Fruit fly (Drosophila melanogaster): Measurements from ENCODE around the gene REPTOR.

DNA sequence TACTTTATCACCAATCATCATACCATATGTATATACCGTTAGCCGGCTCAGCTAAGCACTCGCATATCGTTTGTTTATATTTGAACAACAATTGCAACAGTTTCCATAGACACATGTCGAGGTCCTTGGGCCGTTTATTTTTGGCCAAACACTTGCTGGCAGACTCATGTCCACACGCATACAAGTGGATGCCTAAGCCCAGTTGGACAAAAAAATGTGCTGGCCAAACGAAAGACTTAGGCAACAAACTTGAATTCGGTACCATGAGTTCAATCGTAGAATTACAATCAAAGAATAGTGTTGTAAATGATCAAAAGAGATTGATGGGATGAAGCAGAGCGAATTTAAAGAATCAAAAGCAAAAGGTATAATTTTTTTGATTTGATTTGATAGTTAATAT lies 59.1 kb downstream of the REPTOR start, which contains the start of gene CG13622:
- TF ChIP-seq CG10979 (tag; optimal IDR thresholded peaks at IDR 0.05) (no peak), CG18262 (tag; optimal IDR thresholded peaks at IDR 0.05) (no peak), CG11456 (GFP tag; IDR thresholded peaks at IDR 0.05) (no peak), CG11398 (GFP tag; optimal IDR thresholded peaks at IDR 0.05) (no peak), CG6854 (GFP tag; optimal IDR thresholded peaks at IDR 0.05) (no peak), Fer3 (tag; optimal IDR thresholded peaks at IDR 0.05) (no peak), bowl (GFP tag; IDR thresholded peaks at IDR 0.05) (no peak), unpg (GFP tag; optimal IDR thresholded peaks at IDR 0.05) (no peak)
